Worm (Caenorhabditis elegans) whole organism, early embryonic: Measurements from ENCODE around the gene perm-4.

Source experiments
- B0310.2 ChIP-seq: sonication (generic microtip); optimal IDR thresholded peaks from 2 replicates; lab custom pipeline; 2016; ENCODE audit warnings: mild to moderate bottlenecking, missing genetic modification characterization, missing compliant biosample characterization
- F13C5.2 ChIP-seq: sonication (generic microtip); optimal IDR thresholded peaks from 2 replicates; lab custom pipeline; 2017; ENCODE audit warnings: mild to moderate bottlenecking, missing genetic modification characterization, inconsistent platforms, missing compliant biosample characterization
- ama-1 ChIP-seq: fragments of 150-350 bp; optimal IDR thresholded peaks from 2 replicates; lab custom pipeline; 2014
- ets-7 ChIP-seq: sonication (generic microtip); optimal IDR thresholded peaks from 2 replicates; lab custom pipeline; 2016; ENCODE audit warnings: missing genotype, missing genetic modification characterization, missing compliant biosample characterization
- flt-1 ChIP-seq: fragments of 200-800 bp; sonication (Bioruptor generic); IDR thresholded peaks from 2 replicates; pipeline ENCODE4 v1.3.6; 2022; ENCODE audit warnings: missing genetic modification characterization, missing compliant biosample characterization
- hmbx-1 ChIP-seq: sonication (generic microtip); optimal IDR thresholded peaks from 2 replicates; lab custom pipeline; 2016; ENCODE audit warnings: mild to moderate bottlenecking, missing genetic modification characterization, missing compliant biosample characterization
- hmg-4 ChIP-seq: fragments of 200-800 bp; sonication (Bioruptor generic); optimal IDR thresholded peaks from 2 replicates; lab custom pipeline; 2018; ENCODE audit warnings: mild to moderate bottlenecking, missing genetic modification characterization, missing compliant biosample characterization
- hnd-1 ChIP-seq: sonication (generic microtip); optimal IDR thresholded peaks from 2 replicates; lab custom pipeline; 2016; ENCODE audit warnings: missing genetic modification characterization, missing compliant biosample characterization
- scrt-1 ChIP-seq: fragments of 200-800 bp; sonication (Bioruptor generic); IDR thresholded peaks from 2 replicates; pipeline ENCODE4 v1.3.6; 2022; ENCODE audit warnings: missing genetic modification characterization, missing compliant biosample characterization

ce11 chrIV:1160386-1160785, 35.5 kb upstream of the perm-4 start, which contains the start of gene ets-8:
- TF ChIP-seq F13C5.2 (tag; lab: Kevin White, UChicago) (no peak), hmbx-1 (tag; lab: Kevin White, UChicago) (no peak), scrt-1 (no peak), ama-1 (lab: Kevin White, UChicago) (no peak), B0310.2 (no peak), flt-1 (no peak), hmg-4 (GFP tag; lab: Kevin White, UChicago) (no peak), ets-7 (tag; lab: Kevin White, UChicago) (no peak), hnd-1 (tag; lab: Kevin White, UChicago) (no peak)
